Worm (Caenorhabditis elegans) whole organism, L4 larva: ENCODE data around the gene srh-199.

Experiments used
- D1046.2 ChIP-seq: fragments of 200-800 bp; sonication (Bioruptor generic); IDR thresholded peaks from 2 replicates; pipeline ENCODE4 v1.3.6; 2022; ENCODE audit warnings: missing genetic modification characterization, missing compliant biosample characterization
- aha-1 ChIP-seq: fragments of 150-350 bp; peaks from one replicate; lab custom pipeline; 2014; ENCODE audit warnings: missing biosample characterization, missing genetic modification characterization
- ceh-20 ChIP-seq: fragments of 200-800 bp; sonication (Bioruptor generic); IDR thresholded peaks from 2 replicates; pipeline ENCODE4 v1.3.6; 2022; ENCODE audit warnings: missing genetic modification reagents, missing genetic modification characterization, missing compliant biosample characterization
- ceh-82 ChIP-seq: sonication (generic microtip); optimal IDR thresholded peaks from 2 replicates; lab custom pipeline; 2017; ENCODE audit warnings: missing biosample characterization, missing genetic modification characterization
- hlh-30 ChIP-seq: sonication (generic microtip); optimal IDR thresholded peaks from 2 replicates; lab custom pipeline; 2017; ENCODE audit warnings: antibody characterized with exemption, mild to moderate bottlenecking, missing genetic modification characterization, missing compliant biosample characterization; ENCODE audit not compliant: insufficient read depth
- nhr-25 ChIP-seq: sonication (generic microtip); optimal IDR thresholded peaks from 2 replicates; lab custom pipeline; 2017; ENCODE audit warnings: missing genetic modification characterization, mild to moderate bottlenecking, missing compliant biosample characterization, antibody characterized with exemption, moderate library complexity, borderline replicate concordance; ENCODE audit not compliant: insufficient read depth

ce11 chrV:1731918-1732317, 19.4 kb downstream of the srh-199 start, which contains the start of gene gst-21:
- no peak for TF ChIP-seq aha-1 (tag; lab: Kevin White, UChicago)
- TF ChIP-seq ceh-20 (GFP tag; lab: Robert Waterston, UW): no peak
- TF ChIP-seq nhr-25 (tag; lab: Kevin White, UChicago): no peak
- TF ChIP-seq ceh-82: no peak
- no peak for TF ChIP-seq hlh-30 (tag; lab: Kevin White, UChicago)
- no peak for TF ChIP-seq D1046.2 (GFP tag; lab: Robert Waterston, UW)
